Fruit fly (Drosophila melanogaster) whole organism, embryonic: Measurements from ENCODE around the gene CG3662.

Source experiments
- C15 ChIP-seq: fragments of 200-800 bp; sonication (Bioruptor generic); IDR thresholded peaks from 3 replicates; pipeline ENCODE4 v1.3.6; 2022; ENCODE audit warnings: missing biosample characterization, missing genetic modification characterization
- CG10274 ChIP-seq: fragments of 200-800 bp; sonication (Bioruptor generic); optimal IDR thresholded peaks from 3 replicates; lab custom pipeline; 2017; ENCODE audit warnings: missing biosample characterization, mild to moderate bottlenecking, missing genetic modification characterization
- CG10366 ChIP-seq: fragments of 200-800 bp; sonication (Bioruptor generic); IDR thresholded peaks from 2 replicates; pipeline ENCODE4 v1.3.6; 2022; ENCODE audit warnings: missing biosample characterization, missing genetic modification characterization
- CG11456 ChIP-seq: fragments of 200-800 bp; sonication (Bioruptor generic); IDR thresholded peaks from 3 replicates; pipeline ENCODE4 v1.3.6; 2022; ENCODE audit warnings: missing biosample characterization, missing genetic modification characterization
- CG13287 ChIP-seq: fragments of 200-800 bp; sonication (Bioruptor generic); IDR thresholded peaks from 2 replicates; pipeline ENCODE4 v1.3.6; 2022; ENCODE audit warnings: missing biosample characterization, missing genetic modification characterization; ENCODE audit not compliant: partially characterized antibody
- CG13894 ChIP-seq: fragments of 200-800 bp; sonication (Bioruptor generic); optimal IDR thresholded peaks from 3 replicates; lab custom pipeline; 2018; ENCODE audit warnings: missing biosample characterization, mild to moderate bottlenecking, missing genetic modification characterization, moderate library complexity
- CG1602 ChIP-seq: fragments of 200-800 bp; sonication (Bioruptor generic); optimal IDR thresholded peaks from 3 replicates; lab custom pipeline; 2016; ENCODE audit warnings: missing biosample characterization, missing genetic modification characterization
- CG16863 ChIP-seq: fragments of 200-800 bp; sonication (Bioruptor generic); optimal IDR thresholded peaks from 3 replicates; lab custom pipeline; 2016; ENCODE audit warnings: missing biosample characterization, missing genetic modification characterization
- CG17612 ChIP-seq: fragments of 200-800 bp; sonication (Bioruptor generic); IDR thresholded peaks from 2 replicates; pipeline ENCODE4 v1.3.6; 2022; ENCODE audit warnings: missing biosample characterization, missing genetic modification characterization
- CG31388 ChIP-seq: fragments of 200-800 bp; sonication (Bioruptor generic); optimal IDR thresholded peaks from 2 replicates; lab custom pipeline; 2016; ENCODE audit warnings: missing biosample characterization, missing genetic modification characterization
- CG32767 ChIP-seq: fragments of 200-800 bp; sonication (Bioruptor generic); IDR thresholded peaks from 2 replicates; pipeline ENCODE4 v1.3.6; 2022; ENCODE audit warnings: missing biosample characterization, missing genetic modification characterization
- CG3847 ChIP-seq: fragments of 200-800 bp; sonication (Bioruptor generic); IDR thresholded peaks from 2 replicates; pipeline ENCODE4 v1.3.6; 2022; ENCODE audit warnings: missing biosample characterization, missing genetic modification characterization
- CG6254 ChIP-seq: fragments of 200-800 bp; sonication (Bioruptor generic); optimal IDR thresholded peaks from 3 replicates; lab custom pipeline; 2017; ENCODE audit warnings: mild to moderate bottlenecking, missing biosample characterization, missing genetic modification reagents, missing genetic modification characterization
- CG6683 ChIP-seq: fragments of 200-800 bp; sonication (Bioruptor generic); optimal IDR thresholded peaks from 2 replicates; lab custom pipeline; 2017; ENCODE audit warnings: missing biosample characterization, mild to moderate bottlenecking, missing genetic modification characterization, missing genetic modification reagents
- CG7372 ChIP-seq: fragments of 200-800 bp; sonication (Bioruptor generic); IDR thresholded peaks from 2 replicates; pipeline ENCODE4 v1.3.6; 2022; ENCODE audit warnings: missing biosample characterization, missing genetic modification characterization
- CG8290 ChIP-seq, 3 experiments: fragments of 200-800 bp; sonication (Bioruptor generic); optimal IDR thresholded peaks; 2 replicates each; lab custom pipeline; 2016 to 2019; ENCODE audit warnings: missing biosample characterization in 3 of 3, missing genetic modification characterization in 3 of 3, mild to moderate bottlenecking in 2 of 3, moderate library complexity in 1 of 3
- CG9876 ChIP-seq: fragments of 200-800 bp; sonication (Bioruptor generic); optimal IDR thresholded peaks from 2 replicates; lab custom pipeline; 2016; ENCODE audit warnings: missing biosample characterization, missing genetic modification characterization
- Dbx ChIP-seq: fragments of 200-800 bp; sonication (Bioruptor generic); IDR thresholded peaks from 3 replicates; pipeline ENCODE4 v1.3.6; 2022; ENCODE audit warnings: missing biosample characterization, missing genetic modification characterization
- Dip3 ChIP-seq: fragments of 200-800 bp; sonication (Bioruptor generic); optimal IDR thresholded peaks from 3 replicates; lab custom pipeline; 2016; ENCODE audit warnings: missing biosample characterization, missing genetic modification characterization
- Doc3 ChIP-seq: fragments of 200-800 bp; sonication (Bioruptor generic); IDR thresholded peaks from 3 replicates; pipeline ENCODE4 v1.3.6; 2022; ENCODE audit warnings: missing biosample characterization, missing genetic modification characterization; ENCODE audit not compliant: partially characterized antibody
- Dp ChIP-seq: fragments of 200-800 bp; sonication (Bioruptor generic); optimal IDR thresholded peaks from 2 replicates; lab custom pipeline; 2018; ENCODE audit warnings: missing biosample characterization, mild to moderate bottlenecking, missing genetic modification characterization, moderate library complexity
- Fer2 ChIP-seq: fragments of 200-800 bp; sonication (Bioruptor generic); optimal IDR thresholded peaks from 2 replicates; lab custom pipeline; 2018; ENCODE audit warnings: missing biosample characterization, mild to moderate bottlenecking, missing genetic modification characterization, moderate library complexity
- Gsc ChIP-seq: fragments of 200-800 bp; sonication (Bioruptor generic); IDR thresholded peaks from 2 replicates; pipeline ENCODE4 v1.3.6; 2022; ENCODE audit warnings: missing biosample characterization, missing genetic modification characterization
- H2.0 ChIP-seq: fragments of 200-800 bp; sonication (Bioruptor generic); IDR thresholded peaks from 2 replicates; pipeline ENCODE4 v1.3.6; 2022; ENCODE audit warnings: missing biosample characterization, missing genetic modification characterization
- HmgZ ChIP-seq: fragments of 200-800 bp; sonication (Bioruptor generic); optimal IDR thresholded peaks from 2 replicates; lab custom pipeline; 2018; ENCODE audit warnings: missing biosample characterization, mild to moderate bottlenecking, missing genetic modification characterization
- Hmx ChIP-seq: fragments of 200-800 bp; sonication (Bioruptor generic); optimal IDR thresholded peaks from 2 replicates; lab custom pipeline; 2016; ENCODE audit warnings: missing biosample characterization, missing genetic modification characterization
- Side ChIP-seq: fragments of 200-800 bp; sonication (Bioruptor generic); optimal IDR thresholded peaks from 2 replicates; lab custom pipeline; 2016; ENCODE audit warnings: missing biosample characterization, missing genetic modification characterization
- Sry-β ChIP-seq: fragments of 200-800 bp; sonication (Bioruptor generic); optimal IDR thresholded peaks from 2 replicates; lab custom pipeline; 2018; ENCODE audit warnings: missing biosample characterization, mild to moderate bottlenecking, missing genetic modification characterization, moderate library complexity
- Usf ChIP-seq: fragments of 200-800 bp; sonication (Bioruptor generic); optimal IDR thresholded peaks from 2 replicates; lab custom pipeline; 2017; ENCODE audit warnings: missing genotype, missing biosample characterization, missing genetic modification characterization
- ac ChIP-seq: fragments of 200-800 bp; sonication (Bioruptor generic); optimal IDR thresholded peaks from 3 replicates; lab custom pipeline; 2017; ENCODE audit warnings: missing biosample characterization, mild to moderate bottlenecking, missing genetic modification characterization
- ash1 ChIP-seq: fragments of 200-800 bp; sonication (Bioruptor generic); optimal IDR thresholded peaks from 2 replicates; lab custom pipeline; 2018; ENCODE audit warnings: missing biosample characterization, mild to moderate bottlenecking, missing genetic modification characterization
- ato ChIP-seq: fragments of 200-800 bp; sonication (Bioruptor generic); IDR thresholded peaks from 2 replicates; pipeline ENCODE4 v1.3.6; 2022; ENCODE audit warnings: missing biosample characterization, missing genetic modification characterization; ENCODE audit not compliant: partially characterized antibody
- btn ChIP-seq: fragments of 200-800 bp; sonication (Bioruptor generic); optimal IDR thresholded peaks from 2 replicates; lab custom pipeline; 2016; ENCODE audit warnings: missing biosample characterization, missing genetic modification characterization
- chif ChIP-seq, 2 experiments: fragments of 200-800 bp; sonication (Bioruptor generic); optimal IDR thresholded peaks; 3 replicates each; lab custom pipeline; 2016; ENCODE audit warnings: missing biosample characterization in 2 of 2, missing genetic modification characterization in 2 of 2
- dan ChIP-seq: fragments of 200-800 bp; sonication (Bioruptor generic); IDR thresholded peaks from 2 replicates; pipeline ENCODE4 v1.3.6; 2022; ENCODE audit warnings: missing biosample characterization, missing genetic modification characterization
- dimm ChIP-seq: fragments of 200-800 bp; sonication (Bioruptor generic); IDR thresholded peaks from 2 replicates; pipeline ENCODE4 v1.3.6; 2022; ENCODE audit warnings: missing biosample characterization, missing genetic modification characterization
- emc ChIP-seq: fragments of 200-800 bp; sonication (Bioruptor generic); optimal IDR thresholded peaks from 2 replicates; lab custom pipeline; 2016; ENCODE audit warnings: missing biosample characterization, missing genetic modification characterization
- eve ChIP-seq, 2 experiments: fragments of >200 bp; optimal IDR thresholded peaks; 2 replicates each; lab custom pipeline; 2017; ENCODE audit warnings: missing biosample characterization in 2 of 2, missing genetic modification characterization in 2 of 2
- gcm ChIP-seq: fragments of 200-800 bp; sonication (Bioruptor generic); optimal IDR thresholded peaks from 2 replicates; lab custom pipeline; 2019; ENCODE audit warnings: missing biosample characterization, mild to moderate bottlenecking, missing genetic modification characterization, moderate library complexity
- gsb-n ChIP-seq: fragments of 200-800 bp; sonication (Bioruptor generic); optimal IDR thresholded peaks from 3 replicates; lab custom pipeline; 2018; ENCODE audit warnings: missing biosample characterization, mild to moderate bottlenecking, missing genetic modification characterization
- insv ChIP-seq, 2 experiments: fragments of 200-800 bp; sonication (Bioruptor generic); optimal IDR thresholded peaks; 3 replicates each; lab custom pipeline; 2016 to 2018; ENCODE audit warnings: missing biosample characterization in 2 of 2, missing genetic modification characterization in 2 of 2
- phol ChIP-seq: fragments of 200-800 bp; sonication (Bioruptor generic); optimal IDR thresholded peaks from 3 replicates; lab custom pipeline; 2018; ENCODE audit warnings: missing biosample characterization, mild to moderate bottlenecking, missing genetic modification characterization, moderate library complexity
- row ChIP-seq: fragments of 200-800 bp; sonication (Bioruptor generic); IDR thresholded peaks from 3 replicates; pipeline ENCODE4 v1.3.6; 2022; ENCODE audit warnings: missing biosample characterization, missing genetic modification characterization
- sens ChIP-seq: fragments of 200-800 bp; sonication (Bioruptor generic); peaks from one replicate; lab custom pipeline; 2016; ENCODE audit warnings: missing biosample characterization, missing genetic modification characterization
- shn ChIP-seq: fragments of 200-800 bp; sonication (Bioruptor generic); optimal IDR thresholded peaks from 3 replicates; lab custom pipeline; 2016; ENCODE audit warnings: missing biosample characterization, missing genetic modification characterization
- sim ChIP-seq: fragments of 200-800 bp; sonication (Bioruptor generic); IDR thresholded peaks from 2 replicates; pipeline ENCODE4 v1.3.6; 2022; ENCODE audit warnings: missing biosample characterization, missing genetic modification characterization
- sug ChIP-seq: fragments of 200-800 bp; optimal IDR thresholded peaks from 2 replicates; lab custom pipeline; 2019; ENCODE audit warnings: missing biosample characterization, mild to moderate bottlenecking, missing genetic modification characterization, moderate library complexity
- tin ChIP-seq: fragments of 200-800 bp; sonication (Bioruptor generic); optimal IDR thresholded peaks from 3 replicates; lab custom pipeline; 2016; ENCODE audit warnings: missing biosample characterization, missing genetic modification characterization
- zfh1 ChIP-seq: fragments of 200-800 bp; sonication (Bioruptor generic); IDR thresholded peaks from 3 replicates; pipeline ENCODE4 v1.3.6; 2022; ENCODE audit warnings: missing biosample characterization, missing genetic modification characterization

Gene CG3662

DNA sequence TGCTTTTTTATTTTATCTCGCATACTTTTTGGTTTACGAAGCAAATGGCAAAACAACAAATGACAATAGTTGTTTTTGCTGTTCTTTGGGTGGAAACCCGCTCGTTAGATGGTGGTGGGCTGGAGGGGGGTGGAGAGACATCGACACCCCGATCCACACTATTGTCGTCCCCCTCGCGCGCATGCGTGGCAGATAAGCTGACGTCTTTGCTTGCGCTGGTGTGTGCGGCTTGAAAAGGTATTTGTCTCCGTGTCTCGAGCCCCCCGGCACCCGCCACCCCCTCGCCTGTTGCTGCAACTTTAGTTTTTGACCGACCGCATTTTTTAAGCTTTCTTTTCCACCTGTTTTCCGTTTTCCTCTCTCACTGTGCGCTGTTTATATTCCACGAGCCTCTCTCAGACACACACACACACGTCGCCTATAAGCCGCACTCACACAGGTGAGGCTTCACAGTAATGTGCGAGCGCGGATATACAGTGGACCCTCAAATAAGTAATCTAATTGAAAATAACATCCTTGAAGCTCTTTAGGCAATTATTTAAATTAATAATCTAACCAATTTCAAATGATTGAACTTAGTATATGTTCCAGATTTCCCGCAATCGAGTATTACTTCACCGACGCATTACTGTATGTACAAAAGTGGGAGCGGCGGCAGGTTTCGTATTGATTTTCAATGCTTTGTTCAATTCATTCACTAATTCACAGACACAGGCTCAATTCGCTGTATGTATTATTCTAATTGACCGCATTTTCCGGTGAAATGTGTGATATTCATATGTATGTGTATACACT, 46.1 kb downstream of the CG3662 start (continued):
- TF ChIP-seq gsb-n (peak; percentile 87), Side (peak; percentile 92), shn (GFP tag; lab: Kevin White, UChicago) (peak; percentile 75), gcm (GFP tag; lab: Kevin White, UChicago) (peak; percentile 85), CG17612 (GFP tag; lab: Robert Waterston, UW) (peak; percentile 88), Dp (GFP tag; lab: Kevin White, UChicago) (no peak), CG32767 (GFP tag; lab: Robert Waterston, UW) (peak; percentile 92), CG10274 (GFP tag; lab: Kevin White, UChicago) (peak; percentile 72), CG9876 (peak; percentile 53), zfh1 (GFP tag; lab: Robert Waterston, UW) (peak; percentile 96), ac (peak; percentile 68), CG6683 (GFP tag; lab: Kevin White, UChicago) (peak; percentile 83), insv (GFP tag; optimal IDR thresholded peaks at IDR 0.05; lab: Kevin White, UChicago) (peak in 1 of 2 experiments; percentile 18), sim (GFP tag; lab: Robert Waterston, UW) (peak; percentile 72; the same call in 1 of the 2 replicates), CG11456 (peak; percentile 95), chif (GFP tag; optimal IDR thresholded peaks at IDR 0.05; lab: Kevin White, UChicago) (peak; percentile 87 to 94), ash1 (peak; percentile 6), eve (GFP tag; optimal IDR thresholded peaks at IDR 0.05; lab: Kevin White, UChicago) (no peak), sens (GFP tag; lab: Kevin White, UChicago) (peak; percentile 99), tin (GFP tag; lab: Kevin White, UChicago) (peak; percentile 93), CG3847 (peak; percentile 93), HmgZ (tag; lab: Kevin White, UChicago) (peak; percentile 94), phol (tag; lab: Kevin White, UChicago) (peak; percentile 89), dimm (GFP tag; lab: Robert Waterston, UW) (peak; percentile 92), H2.0 (GFP tag; lab: Robert Waterston, UW) (peak; percentile 95), CG13287 (GFP tag; lab: Robert Waterston, UW) (peak; percentile 12; the same call in 1 of the 2 replicates), CG31388 (GFP tag; lab: Kevin White, UChicago) (peak; percentile 75), Doc3 (GFP tag; lab: Robert Waterston, UW) (no peak), CG6254 (GFP tag; lab: Kevin White, UChicago) (peak; percentile 37), dan (peak; percentile 66; the same call in 1 of the 2 replicates), CG8290 (GFP tag; optimal IDR thresholded peaks at IDR 0.05; lab: Kevin White, UChicago) (peak; percentile 88), CG8290 (tag; optimal IDR thresholded peaks at IDR 0.05; lab: Kevin White, UChicago) (peak; percentile 26 to 98), row (GFP tag; lab: Robert Waterston, UW) (peak; percentile 95), Gsc (GFP tag; lab: Robert Waterston, UW) (peak; percentile 83), Dbx (peak; percentile 96), sug (tag; lab: Kevin White, UChicago) (peak; percentile 89), C15 (GFP tag; lab: Robert Waterston, UW) (peak; percentile 88), Dip3 (GFP tag; lab: Kevin White, UChicago) (peak; percentile 89), CG1602 (GFP tag; lab: Kevin White, UChicago) (peak; percentile 88), CG10366 (GFP tag; lab: Robert Waterston, UW) (peak; percentile 96), emc (peak; percentile 75), CG13894 (tag; lab: Kevin White, UChicago) (peak; percentile 89), btn (GFP tag; lab: Kevin White, UChicago) (peak; percentile 77), Fer2 (tag; lab: Kevin White, UChicago) (peak; percentile 89), Hmx (GFP tag; lab: Kevin White, UChicago) (peak; percentile 87), Usf (GFP tag; lab: Kevin White, UChicago) (peak; percentile 79), Sry-β (GFP tag; lab: Kevin White, UChicago) (peak; percentile 4), ato (GFP tag; lab: Robert Waterston, UW) (no peak), CG7372 (GFP tag; lab: Robert Waterston, UW) (peak; percentile 93), CG16863 (peak; percentile 90)
